Worm (Caenorhabditis elegans): Measurements from ENCODE around the gene cid-1.

The cid-1 gene

DNA sequence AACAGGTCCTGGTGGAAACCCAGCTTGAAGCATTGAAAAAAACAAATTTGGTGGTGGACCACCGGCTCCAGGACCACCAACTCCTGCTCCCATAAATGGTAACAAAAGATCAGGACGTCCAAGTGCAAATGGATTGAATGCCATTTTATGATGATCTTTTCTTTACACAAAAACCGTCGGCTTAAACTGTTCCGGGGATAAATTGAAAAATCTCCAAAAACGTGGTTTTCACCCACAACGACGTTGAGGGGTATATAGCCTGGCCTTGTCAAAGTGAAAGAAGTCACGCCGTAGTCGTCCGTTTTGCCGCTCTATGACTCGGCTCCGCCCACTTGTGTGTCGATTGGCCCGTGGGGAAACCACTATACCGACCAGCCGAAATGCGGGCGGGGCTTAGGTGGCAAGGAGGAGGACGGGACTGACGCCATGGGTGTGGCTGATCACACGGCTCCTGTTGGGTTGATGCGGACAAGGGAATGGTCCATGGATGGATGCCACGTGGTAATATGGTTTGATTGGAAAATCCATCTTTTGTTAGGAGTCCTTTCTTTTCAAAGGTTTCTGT lies 37.6 kb upstream of the cid-1 start, which contains the start of gene tbx-2:
TSS of gene tbx-2 (minus strand) at position 264 of the 565 bp plus-strand sequence.
- TF ChIP-seq ceh-44 (GFP tag; IDR thresholded peaks at IDR 0.05): no peak
- peak in 1 of 2 experiments; percentile 78 for TF ChIP-seq unc-62 (GFP tag; optimal IDR thresholded peaks at IDR 0.05 in 1 of 2)
- TF ChIP-seq unc-62 (tag; optimal IDR thresholded peaks at IDR 0.05): no peak
- TF ChIP-seq nhr-76 (tag; optimal IDR thresholded peaks at IDR 0.05): no peak
- TF ChIP-seq mdl-1 (tag; optimal IDR thresholded peaks at IDR 0.05): peak in 1 of 2 experiments; percentile 13
- TF ChIP-seq mes-2 (tag; optimal IDR thresholded peaks at IDR 0.05; ENCODE audit: poor library complexity, severe bottlenecking): peak; percentile 31
- TF ChIP-seq lim-7 (GFP tag; IDR thresholded peaks at IDR 0.05): no peak
- no peak for TF ChIP-seq dmd-8 (GFP tag; IDR thresholded peaks at IDR 0.05)
- no peak for TF ChIP-seq attf-4 (tag; optimal IDR thresholded peaks at IDR 0.05)
- TF ChIP-seq mxl-3 (GFP tag; optimal IDR thresholded peaks at IDR 0.05): peak; percentile 61
- TF ChIP-seq zip-11 (GFP tag; IDR thresholded peaks at IDR 0.05): no peak
- peak; percentile 58 for TF ChIP-seq set-16 (GFP tag; IDR thresholded peaks at IDR 0.05)
- TF ChIP-seq aha-1 (tag): peak; percentile 78
- no peak for TF ChIP-seq T20F7.1 (GFP tag; optimal IDR thresholded peaks at IDR 0.05)
- TF ChIP-seq duxl-1 (tag; optimal IDR thresholded peaks at IDR 0.05; ENCODE audit: poor library complexity): peak; percentile 3
- TF ChIP-seq ZK546.5 (tag; optimal IDR thresholded peaks at IDR 0.05): no peak
- no peak for TF ChIP-seq spr-1 (tag; optimal IDR thresholded peaks at IDR 0.05)
- TF ChIP-seq fkh-10 (GFP tag; optimal IDR thresholded peaks at IDR 0.05): no peak
- no peak for TF ChIP-seq zip-2 (tag; optimal IDR thresholded peaks at IDR 0.05)
- peak in 1 of 2 experiments; percentile 41 for TF ChIP-seq lsy-2 (tag; optimal IDR thresholded peaks at IDR 0.05)
- no peak for TF ChIP-seq ceh-62 (tag; optimal IDR thresholded peaks at IDR 0.05)
- TF ChIP-seq dve-1 (tag; optimal IDR thresholded peaks at IDR 0.05; ENCODE audit: insufficient read depth): no peak
- TF ChIP-seq nhr-42 (GFP tag; IDR thresholded peaks at IDR 0.05): no peak
- TF ChIP-seq nhr-10 (tag; optimal IDR thresholded peaks at IDR 0.05): no peak
- no peak for TF ChIP-seq F26F4.8 (GFP tag; conservative IDR thresholded peaks at IDR 0.05)
- no peak for TF ChIP-seq mep-1 (tag; optimal IDR thresholded peaks at IDR 0.05)
- peak; percentile 29; the same call in 1 of the 2 replicates for TF ChIP-seq hmg-1.1 (GFP tag; IDR thresholded peaks at IDR 0.05)
- no peak for TF ChIP-seq pqm-1 (tag; optimal IDR thresholded peaks at IDR 0.05)
- no peak for TF ChIP-seq vab-7 (GFP tag; IDR thresholded peaks at IDR 0.05)
- TF ChIP-seq lin-1 (GFP tag; IDR thresholded peaks at IDR 0.05): no peak
- TF ChIP-seq egl-43 (GFP tag; IDR thresholded peaks at IDR 0.05): 0 out of 2 replicates have a peak, but pooled peaks have one; percentile 34
- TF ChIP-seq sdz-12 (GFP tag; optimal IDR thresholded peaks at IDR 0.05): no peak
- TF ChIP-seq hlh-30 (tag; optimal IDR thresholded peaks at IDR 0.05; ENCODE audit: insufficient read depth): peak; percentile 54
- no peak for TF ChIP-seq gei-8 (GFP tag; optimal IDR thresholded peaks at IDR 0.05)
- peak; percentile 44 for TF ChIP-seq hlh-11 (tag; optimal IDR thresholded peaks at IDR 0.05)

DNA sequence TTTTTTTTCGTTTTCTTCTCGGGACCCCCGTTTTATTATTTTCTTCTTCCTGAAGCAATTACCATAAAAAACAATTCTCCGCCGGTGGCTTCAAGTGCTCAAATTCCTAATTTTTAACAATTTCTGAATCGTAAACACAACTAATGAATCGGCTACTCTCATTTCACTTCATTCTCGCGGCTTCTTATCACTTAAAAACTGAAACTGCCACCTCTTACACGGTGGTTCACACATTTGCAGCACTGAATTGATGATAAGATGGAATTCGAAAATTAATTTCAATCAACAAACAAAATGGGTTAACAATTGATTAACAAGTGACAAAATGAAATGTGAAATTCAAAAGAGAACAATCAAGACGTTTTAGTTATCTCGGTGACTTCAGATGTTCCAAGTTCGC lies 36.6 kb upstream of the cid-1 start:
- no peak for TF ChIP-seq ceh-32 (tag; optimal IDR thresholded peaks at IDR 0.05; ENCODE audit: poor library complexity)
- TF ChIP-seq saeg-2 (GFP tag; IDR thresholded peaks at IDR 0.05): no peak
- TF ChIP-seq lsy-2 (tag; optimal IDR thresholded peaks at IDR 0.05): peak in 1 of 2 experiments; percentile 10
- no peak for TF ChIP-seq F37D6.2 (tag; optimal IDR thresholded peaks at IDR 0.05)
- TF ChIP-seq hmg-1.1 (GFP tag; IDR thresholded peaks at IDR 0.05): no peak
- TF ChIP-seq set-16 (GFP tag; IDR thresholded peaks at IDR 0.05): no peak
- TF ChIP-seq Y75B8A.6 (GFP tag; IDR thresholded peaks at IDR 0.05): no peak
- no peak for TF ChIP-seq unc-62 (GFP tag; optimal IDR thresholded peaks at IDR 0.05 in 1 of 2)
- TF ChIP-seq unc-62 (tag; optimal IDR thresholded peaks at IDR 0.05): no peak
- no peak for TF ChIP-seq Y48G9A.11 (GFP tag; IDR thresholded peaks at IDR 0.05)
- peak; percentile 93 for TF ChIP-seq pqm-1 (tag; optimal IDR thresholded peaks at IDR 0.05)
- no peak for TF ChIP-seq fos-1 (tag; optimal IDR thresholded peaks at IDR 0.05)
- no peak for TF ChIP-seq spr-3 (GFP tag; optimal IDR thresholded peaks at IDR 0.05)
- TF ChIP-seq ZK337.2 (GFP tag; IDR thresholded peaks at IDR 0.05): no peak
- TF ChIP-seq arid-1 (GFP tag; conservative IDR thresholded peaks at IDR 0.05): no peak
- no peak for TF ChIP-seq Y5F2A.4 (GFP tag; optimal IDR thresholded peaks at IDR 0.05)
- no peak for TF ChIP-seq egl-43 (GFP tag; IDR thresholded peaks at IDR 0.05)
- no peak for TF ChIP-seq aha-1 (tag)
- TF ChIP-seq ctbp-1 (GFP tag; IDR thresholded peaks at IDR 0.05): no peak
- TF ChIP-seq tag-97 (GFP tag; IDR thresholded peaks at IDR 0.05): no peak
- peak; percentile 55 for TF ChIP-seq nhr-28 (tag; optimal IDR thresholded peaks at IDR 0.05)
- no peak for TF ChIP-seq madf-9 (GFP tag; conservative IDR thresholded peaks at IDR 0.05)
- no peak for TF ChIP-seq dmd-9 (GFP tag; IDR thresholded peaks at IDR 0.05)
- TF ChIP-seq lin-13 (GFP tag; optimal IDR thresholded peaks at IDR 0.05): no peak
